Fruit fly (Drosophila melanogaster): ENCODE results near the gene CG13775.

CG13775 gene

dm6 chr2L:6939698-6940097 is 17.1 kb downstream of the CG13775 start (continued):
- peak; percentile 76 for TF ChIP-seq CG1832 (GFP tag; optimal IDR thresholded peaks at IDR 0.05)
- TF ChIP-seq z (GFP tag; IDR thresholded peaks at IDR 0.05), result 0 out of 3 replicates have a peak, but pooled peaks have one; percentile 46
- TF ChIP-seq Opbp (GFP tag; IDR thresholded peaks at IDR 0.05; ENCODE audit: partially characterized antibody), result peak; percentile 46; the same call in 1 of the 3 replicates
- no peak for TF ChIP-seq CG2678 (tag; optimal IDR thresholded peaks at IDR 0.05)
- TF ChIP-seq CG6765 (GFP tag; optimal IDR thresholded peaks at IDR 0.05), result no peak
- no peak for TF ChIP-seq CG34224 (GFP tag; IDR thresholded peaks at IDR 0.05; ENCODE audit: partially characterized antibody)
- peak; percentile 33 for TF ChIP-seq CG8290 (GFP tag; optimal IDR thresholded peaks at IDR 0.05)
- peak in 1 of 2 experiments; percentile 35 for TF ChIP-seq CG8290 (tag; optimal IDR thresholded peaks at IDR 0.05)
- TF ChIP-seq ftz-f1 (GFP tag; optimal IDR thresholded peaks at IDR 0.05), result no peak
- peak; percentile 49 for TF ChIP-seq CG15479 (GFP tag; optimal IDR thresholded peaks at IDR 0.05)
- TF ChIP-seq Rx (GFP tag; IDR thresholded peaks at IDR 0.05), result no peak
- TF ChIP-seq CG5180 (GFP tag; optimal IDR thresholded peaks at IDR 0.05), result no peak
- no peak for TF ChIP-seq CG6272 (GFP tag; IDR thresholded peaks at IDR 0.05)
- peak; percentile 32; the same call in 1 of the 2 replicates for TF ChIP-seq MBD-R2 (GFP tag; IDR thresholded peaks at IDR 0.05)
- TF ChIP-seq CG10321 (GFP tag; IDR thresholded peaks at IDR 0.05), result peak; percentile 88
- TF ChIP-seq vnd (GFP tag; IDR thresholded peaks at IDR 0.05; ENCODE audit: partially characterized antibody), result no peak
- TF ChIP-seq HmgZ (tag; optimal IDR thresholded peaks at IDR 0.05), result no peak
- no peak for TF ChIP-seq fd64A (GFP tag; optimal IDR thresholded peaks at IDR 0.05)
- 0 out of 2 replicates have a peak, but pooled peaks have one; percentile 44 for TF ChIP-seq chm (GFP tag; IDR thresholded peaks at IDR 0.05)
- no peak for TF ChIP-seq CG13775 (GFP tag; optimal IDR thresholded peaks at IDR 0.05)
- no peak for TF ChIP-seq CG2120 (GFP tag; optimal IDR thresholded peaks at IDR 0.05)
- peak; percentile 75 for TF ChIP-seq CG8478 (optimal IDR thresholded peaks at IDR 0.05)
- no peak for TF ChIP-seq bcd (GFP tag; optimal IDR thresholded peaks at IDR 0.05)
- peak; percentile 42 for TF ChIP-seq stwl (tag; optimal IDR thresholded peaks at IDR 0.05)
- TF ChIP-seq CG7839 (tag; optimal IDR thresholded peaks at IDR 0.05), result no peak
- TF ChIP-seq CG1233 (GFP tag; optimal IDR thresholded peaks at IDR 0.05), result no peak
- TF ChIP-seq Hr39 (optimal IDR thresholded peaks at IDR 0.05), result no peak
- no peak for TF ChIP-seq ewg (GFP tag; optimal IDR thresholded peaks at IDR 0.05)
- TF ChIP-seq CG15073 (GFP tag; optimal IDR thresholded peaks at IDR 0.05), result no peak
- TF ChIP-seq CG8765 (GFP tag; IDR thresholded peaks at IDR 0.05), result no peak
- TF ChIP-seq nerfin-2 (GFP tag; IDR thresholded peaks at IDR 0.05; ENCODE audit: partially characterized antibody), result no peak
- TF ChIP-seq CG33557 (GFP tag; optimal IDR thresholded peaks at IDR 0.05), result no peak
- no peak for TF ChIP-seq CG16863 (GFP tag; optimal IDR thresholded peaks at IDR 0.05)
- no peak for TF ChIP-seq CG12744 (GFP tag; optimal IDR thresholded peaks at IDR 0.05)
- TF ChIP-seq sug (tag; optimal IDR thresholded peaks at IDR 0.05), result no peak
- no peak for TF ChIP-seq Aef1 (GFP tag; IDR thresholded peaks at IDR 0.05)
- peak; percentile 24 for TF ChIP-seq ac (GFP tag; optimal IDR thresholded peaks at IDR 0.05)
- peak; percentile 1 to 17 for TF ChIP-seq tll (GFP tag; optimal IDR thresholded peaks at IDR 0.05)
- TF ChIP-seq trem (tag; optimal IDR thresholded peaks at IDR 0.05), result no peak
- TF ChIP-seq CoRest (tag; optimal IDR thresholded peaks at IDR 0.05), result no peak
- TF ChIP-seq row (GFP tag; IDR thresholded peaks at IDR 0.05), result 0 out of 3 replicates have a peak, but pooled peaks have one; percentile 6
- no peak for TF ChIP-seq oc (tag; optimal IDR thresholded peaks at IDR 0.05)
- no peak for TF ChIP-seq Hr78 (GFP tag; optimal IDR thresholded peaks at IDR 0.05)
- no peak for TF ChIP-seq CG14050 (GFP tag; IDR thresholded peaks at IDR 0.05)
- peak; percentile 60 for TF ChIP-seq zen (tag; optimal IDR thresholded peaks at IDR 0.05)
- no peak for TF ChIP-seq Bdp1 (GFP tag; optimal IDR thresholded peaks at IDR 0.05)
- no peak for TF ChIP-seq ase (GFP tag; IDR thresholded peaks at IDR 0.05)
- no peak for TF ChIP-seq CG7271 (tag; optimal IDR thresholded peaks at IDR 0.05)
- TF ChIP-seq CG6813 (GFP tag; optimal IDR thresholded peaks at IDR 0.05), result no peak
- peak; percentile 16 for TF ChIP-seq CG8924 (tag; optimal IDR thresholded peaks at IDR 0.05)
- TF ChIP-seq Nf-YA (GFP tag; IDR thresholded peaks at IDR 0.05), result no peak

Measured in whole organism, embryonic.